Worm (Caenorhabditis elegans) whole organism, L4 larva: ENCODE measurements around the gene swd-2.1.

Experiments
- F26F4.8 ChIP-seq: fragments of 200-800 bp; sonication (Bioruptor generic); conservative IDR thresholded peaks from 2 replicates; pipeline ENCODE4 v1.3.6; 2022; ENCODE audit warnings: missing genetic modification characterization, missing compliant biosample characterization
- F49E8.2 ChIP-seq: sonication (generic microtip); optimal IDR thresholded peaks from 2 replicates; lab custom pipeline; 2016; ENCODE audit warnings: missing compliant biosample characterization, mild to moderate bottlenecking, missing genetic modification characterization, borderline replicate concordance
- Y105C5A.15 ChIP-seq: fragments of 200-800 bp; sonication (Bioruptor generic); IDR thresholded peaks from 2 replicates; pipeline ENCODE4 v1.3.6; 2022; ENCODE audit warnings: missing genetic modification characterization, missing compliant biosample characterization
- ZK337.2 ChIP-seq: fragments of 200-800 bp; sonication (Bioruptor generic); IDR thresholded peaks from 2 replicates; pipeline ENCODE4 v1.3.6; 2022; ENCODE audit warnings: missing genetic modification reagents, missing genetic modification characterization, missing compliant biosample characterization
- aly-2 ChIP-seq: sonication (generic microtip); optimal IDR thresholded peaks from 2 replicates; lab custom pipeline; 2018; ENCODE audit warnings: missing biosample characterization, missing genetic modification characterization
- ama-1 ChIP-seq: fragments of 150-350 bp; optimal IDR thresholded peaks from 2 replicates; lab custom pipeline; 2014; ENCODE audit warnings: inconsistent platforms, mixed read lengths
- ceh-20 ChIP-seq: fragments of 200-800 bp; sonication (Bioruptor generic); IDR thresholded peaks from 2 replicates; pipeline ENCODE4 v1.3.6; 2022; ENCODE audit warnings: missing genetic modification reagents, missing genetic modification characterization, missing compliant biosample characterization
- ceh-62 ChIP-seq: sonication (generic microtip); optimal IDR thresholded peaks from 2 replicates; lab custom pipeline; 2017; ENCODE audit warnings: missing biosample characterization, missing genetic modification characterization
- daf-12 ChIP-seq: fragments of 150-350 bp; optimal IDR thresholded peaks from 2 replicates; lab custom pipeline; 2014; ENCODE audit warnings: missing biosample characterization, missing genetic modification reagents, missing genetic modification characterization
- daf-16 ChIP-seq, 3 experiments: sonication (generic microtip); optimal IDR thresholded peaks; 2 replicates each; lab custom pipeline; 2016 to 2017; ENCODE audit warnings: missing genetic modification characterization in 3 of 3, missing genetic modification reagents in 3 of 3, mild to moderate bottlenecking in 2 of 3, missing compliant biosample characterization in 2 of 3, missing biosample characterization in 1 of 3, moderate library complexity in 1 of 3
- dmd-6 ChIP-seq: fragments of 200-800 bp; sonication (Bioruptor generic); IDR thresholded peaks from 2 replicates; pipeline ENCODE4 v1.3.6; 2022; ENCODE audit warnings: missing genetic modification reagents, missing genetic modification characterization, missing compliant biosample characterization
- dmd-9 ChIP-seq: fragments of 200-800 bp; sonication (Bioruptor generic); IDR thresholded peaks from 2 replicates; pipeline ENCODE4 v1.3.6; 2022; ENCODE audit warnings: missing genetic modification reagents, missing genetic modification characterization, missing compliant biosample characterization
- dpl-1 ChIP-seq: fragments of 150-350 bp; optimal IDR thresholded peaks from 2 replicates; lab custom pipeline; 2014; ENCODE audit warnings: missing biosample characterization, missing genetic modification reagents, missing genetic modification characterization
- egl-27 ChIP-seq: sonication (generic microtip); optimal IDR thresholded peaks from 3 replicates; lab custom pipeline; 2017; ENCODE audit warnings: missing biosample characterization, missing genetic modification reagents, missing genetic modification characterization
- egl-43 ChIP-seq: fragments of 200-800 bp; sonication (Bioruptor generic); IDR thresholded peaks from 2 replicates; pipeline ENCODE4 v1.3.6; 2022; ENCODE audit warnings: missing genetic modification reagents, missing genetic modification characterization, missing compliant biosample characterization
- fos-1 ChIP-seq: fragments of 150-350 bp; optimal IDR thresholded peaks from 2 replicates; lab custom pipeline; 2014; ENCODE audit warnings: missing biosample characterization, missing genetic modification characterization
- hif-1 ChIP-seq, 2 experiments: sonication (generic microtip); optimal IDR thresholded peaks; 2 replicates each; lab custom pipeline; 2016 to 2017; ENCODE audit warnings: missing compliant biosample characterization in 2 of 2, missing genetic modification characterization in 2 of 2, missing genetic modification reagents in 2 of 2, missing genotype in 2 of 2, mild to moderate bottlenecking in 1 of 2
- hlh-11 ChIP-seq: fragments of 200-800 bp; sonication (Bioruptor generic); optimal IDR thresholded peaks from 2 replicates; lab custom pipeline; 2018; ENCODE audit warnings: mild to moderate bottlenecking, missing genetic modification characterization, missing compliant biosample characterization
- hmg-1.1 ChIP-seq: fragments of 200-800 bp; sonication (Bioruptor generic); IDR thresholded peaks from 2 replicates; pipeline ENCODE4 v1.3.6; 2022; ENCODE audit warnings: missing genetic modification reagents, missing genetic modification characterization, missing compliant biosample characterization
- lim-7 ChIP-seq: fragments of 200-800 bp; sonication (Bioruptor generic); IDR thresholded peaks from 2 replicates; pipeline ENCODE4 v1.3.6; 2022; ENCODE audit warnings: missing genetic modification characterization, missing compliant biosample characterization
- lin-15B ChIP-seq: fragments of 150-350 bp; sonication (generic microtip); optimal IDR thresholded peaks from 3 replicates; lab custom pipeline; 2014; ENCODE audit warnings: missing biosample characterization, missing genetic modification characterization
- lin-29 ChIP-seq: fragments of 200-800 bp; sonication (Bioruptor generic); IDR thresholded peaks from 2 replicates; pipeline ENCODE4 v1.3.6; 2022; ENCODE audit warnings: missing genetic modification reagents, missing genetic modification characterization, missing compliant biosample characterization
- lin-39 ChIP-seq: fragments of 150-350 bp; optimal IDR thresholded peaks from 2 replicates; lab custom pipeline; 2014; ENCODE audit warnings: missing biosample characterization, missing genetic modification reagents, missing genetic modification characterization
- mdl-1 ChIP-seq, 2 experiments: fragments of 150-350 bp in 1 of 2; sonication (generic microtip) in 1 of 2; optimal IDR thresholded peaks; 2 replicates each; lab custom pipeline; 2014 to 2017; ENCODE audit warnings: missing biosample characterization in 2 of 2, missing genetic modification characterization in 2 of 2
- mep-1 ChIP-seq: fragments of 150-350 bp; sonication (generic microtip); optimal IDR thresholded peaks from 3 replicates; lab custom pipeline; 2014; ENCODE audit warnings: missing biosample characterization, missing genetic modification characterization
- mxl-3 ChIP-seq: fragments of 200-800 bp; sonication (Bioruptor generic); optimal IDR thresholded peaks from 2 replicates; lab custom pipeline; 2018; ENCODE audit warnings: mild to moderate bottlenecking, missing genetic modification characterization, missing compliant biosample characterization
- nhr-102 ChIP-seq: sonication (generic microtip); optimal IDR thresholded peaks from 2 replicates; lab custom pipeline; 2016; ENCODE audit warnings: mild to moderate bottlenecking, missing genetic modification characterization, moderate library complexity, missing compliant biosample characterization
- nhr-111 ChIP-seq: fragments of 200-800 bp; sonication (Bioruptor generic); optimal IDR thresholded peaks from 2 replicates; lab custom pipeline; 2018; ENCODE audit warnings: mild to moderate bottlenecking, missing genetic modification characterization, missing compliant biosample characterization
- nhr-28 ChIP-seq: fragments of 150-350 bp; optimal IDR thresholded peaks from 2 replicates; lab custom pipeline; 2014; ENCODE audit warnings: missing biosample characterization, missing genetic modification characterization
- nhr-41 ChIP-seq: fragments of 200-800 bp; sonication (Bioruptor generic); IDR thresholded peaks from 2 replicates; pipeline ENCODE4 v1.3.6; 2022; ENCODE audit warnings: missing genetic modification reagents, missing genetic modification characterization, missing compliant biosample characterization
- nhr-42 ChIP-seq: fragments of 200-800 bp; sonication (Bioruptor generic); IDR thresholded peaks from 2 replicates; pipeline ENCODE4 v1.3.6; 2022; ENCODE audit warnings: missing genetic modification characterization, missing compliant biosample characterization
- nhr-48 ChIP-seq: sonication (generic microtip); optimal IDR thresholded peaks from 2 replicates; lab custom pipeline; 2016; ENCODE audit warnings: mild to moderate bottlenecking, missing genetic modification characterization, missing compliant biosample characterization
- nhr-76 ChIP-seq: fragments of 150-350 bp; optimal IDR thresholded peaks from 2 replicates; lab custom pipeline; 2014; ENCODE audit warnings: missing biosample characterization, missing genetic modification characterization
- nhr-77 ChIP-seq: fragments of 150-350 bp; optimal IDR thresholded peaks from 2 replicates; lab custom pipeline; 2014; ENCODE audit warnings: missing biosample characterization, missing genetic modification characterization
- pha-4 ChIP-seq, 2 experiments: fragments of 150-350 bp in 1 of 2; fragments of 200-800 bp in 1 of 2; sonication (Bioruptor generic) in 1 of 2; IDR thresholded peaks in 1 of 2; optimal IDR thresholded peaks in 1 of 2; 2 replicates each; pipeline versions ENCODE4 v1.3.6 to Lab custom; 2014 to 2022; ENCODE audit warnings: missing genetic modification characterization in 2 of 2, missing genetic modification reagents in 2 of 2, missing biosample characterization in 1 of 2, missing compliant biosample characterization in 1 of 2
- rbr-2 ChIP-seq: sonication (generic microtip); optimal IDR thresholded peaks from 2 replicates; lab custom pipeline; 2016; ENCODE audit warnings: missing genotype, missing genetic modification characterization, missing compliant biosample characterization
- sdz-12 ChIP-seq: fragments of 200-800 bp; sonication (Bioruptor generic); optimal IDR thresholded peaks from 2 replicates; lab custom pipeline; 2018; ENCODE audit warnings: mild to moderate bottlenecking, missing genetic modification characterization, missing compliant biosample characterization
- set-16 ChIP-seq: fragments of 200-800 bp; sonication (Bioruptor generic); IDR thresholded peaks from 2 replicates; pipeline ENCODE4 v1.3.6; 2022; ENCODE audit warnings: missing genetic modification reagents, missing genetic modification characterization, missing compliant biosample characterization
- snpc-1.2 ChIP-seq: fragments of 200-800 bp; sonication (Bioruptor generic); IDR thresholded peaks from 2 replicates; pipeline ENCODE4 v1.3.6; 2022; ENCODE audit warnings: missing genetic modification reagents, missing genetic modification characterization, missing compliant biosample characterization
- snpc-4 ChIP-seq: fragments of 150-350 bp; optimal IDR thresholded peaks from 2 replicates; lab custom pipeline; 2014; ENCODE audit warnings: missing biosample characterization, missing genetic modification characterization
- spr-3 ChIP-seq: fragments of 200-800 bp; sonication (Bioruptor generic); optimal IDR thresholded peaks from 2 replicates; lab custom pipeline; 2018; ENCODE audit warnings: mild to moderate bottlenecking, missing genetic modification characterization, missing compliant biosample characterization
- tra-1 ChIP-seq: fragments of 200-800 bp; sonication (Bioruptor generic); IDR thresholded peaks from 2 replicates; pipeline ENCODE4 v1.3.6; 2022; ENCODE audit warnings: missing genetic modification reagents, missing genetic modification characterization, missing compliant biosample characterization
- unc-130 ChIP-seq: sonication (generic microtip); optimal IDR thresholded peaks from 2 replicates; lab custom pipeline; 2016; ENCODE audit warnings: missing genetic modification reagents, missing genetic modification characterization, missing compliant biosample characterization
- unc-39 ChIP-seq: sonication (generic microtip); optimal IDR thresholded peaks from 2 replicates; lab custom pipeline; 2017; ENCODE audit warnings: missing biosample characterization, missing genetic modification characterization
- unc-62 ChIP-seq, 3 experiments: fragments of 150-350 bp in 1 of 3; sonication (generic microtip); optimal IDR thresholded peaks in 2 of 3; peaks in 1 of 3; 1 replicate in 1 of 3; 2 replicates in 2 of 3; lab custom pipeline; 2014 to 2017; ENCODE audit warnings: missing biosample characterization in 3 of 3, missing genetic modification characterization in 3 of 3, missing genetic modification reagents in 3 of 3, missing genotype in 1 of 3
- vab-7 ChIP-seq: fragments of 200-800 bp; sonication (Bioruptor generic); IDR thresholded peaks from 2 replicates; pipeline ENCODE4 v1.3.6; 2022; ENCODE audit warnings: missing genetic modification reagents, missing genetic modification characterization, missing compliant biosample characterization
- zag-1 ChIP-seq: fragments of 150-350 bp; optimal IDR thresholded peaks from 2 replicates; lab custom pipeline; 2014; ENCODE audit warnings: missing biosample characterization, missing genetic modification characterization
- zfp-2 ChIP-seq: sonication (generic microtip); optimal IDR thresholded peaks from 2 replicates; lab custom pipeline; 2016; ENCODE audit warnings: mild to moderate bottlenecking, missing genetic modification characterization, missing compliant biosample characterization
- zip-11 ChIP-seq: fragments of 200-800 bp; sonication (Bioruptor generic); IDR thresholded peaks from 2 replicates; pipeline ENCODE4 v1.3.6; 2022; ENCODE audit warnings: missing genetic modification characterization, missing compliant biosample characterization
- ztf-7 ChIP-seq: fragments of 150-350 bp; optimal IDR thresholded peaks from 2 replicates; lab custom pipeline; 2014; ENCODE audit warnings: missing biosample characterization, missing genetic modification characterization

swd-2.1 gene

ce11 chrIV:7789521-7789949 lies 13.7 kb downstream of the swd-2.1 start, which contains the start of gene imp-3 (continued):
- peak; percentile 28 to 60 for TF ChIP-seq daf-16 (GFP tag; optimal IDR thresholded peaks at IDR 0.05; lab: Kevin White, UChicago)
- TF ChIP-seq daf-16 (tag; optimal IDR thresholded peaks at IDR 0.05; lab: Kevin White, UChicago), result peak; percentile 88
- peak; percentile 66; the same call in 1 of the 2 replicates for TF ChIP-seq Y105C5A.15 (GFP tag; lab: Robert Waterston, UW)
- no peak for TF ChIP-seq unc-39 (tag; lab: Kevin White, UChicago)
- TF ChIP-seq nhr-102 (tag; lab: Kevin White, UChicago), result peak; percentile 35
- peak; percentile 41 to 88 for TF ChIP-seq mdl-1 (tag; optimal IDR thresholded peaks at IDR 0.05; lab: Kevin White, UChicago)
- no peak for TF ChIP-seq F26F4.8 (GFP tag; lab: Robert Waterston, UW)
- TF ChIP-seq nhr-76, result no peak
- 0 out of 2 replicates have a peak, but pooled peaks have one; percentile 9 for TF ChIP-seq nhr-42
- TF ChIP-seq snpc-4 (tag; lab: Kevin White, UChicago), result no peak
- TF ChIP-seq unc-130, result no peak
- peak; percentile 71; the same call in 1 of the 2 replicates for TF ChIP-seq pha-4 (GFP tag; IDR thresholded peaks at IDR 0.05; lab: Robert Waterston, UW)
- TF ChIP-seq pha-4 (tag; optimal IDR thresholded peaks at IDR 0.05; lab: Kevin White, UChicago), result peak; percentile 49
- TF ChIP-seq rbr-2, result peak; percentile 64
- TF ChIP-seq fos-1, result no peak
- TF ChIP-seq ceh-20, result peak; percentile 50; the same call in 1 of the 2 replicates
- TF ChIP-seq dpl-1, result no peak
- no peak for TF ChIP-seq daf-12 (tag; lab: Kevin White, UChicago)
- TF ChIP-seq mep-1 (tag; lab: Kevin White, UChicago), result peak; percentile 77
- no peak for TF ChIP-seq lin-39 (tag; lab: Kevin White, UChicago)
- no peak for TF ChIP-seq F49E8.2 (tag; lab: Kevin White, UChicago)
- TF ChIP-seq nhr-111 (GFP tag; lab: Kevin White, UChicago), result peak; percentile 40
- TF ChIP-seq ama-1, result peak; percentile 97
- TF ChIP-seq spr-3 (GFP tag; lab: Kevin White, UChicago), result peak; percentile 11
- no peak for TF ChIP-seq zag-1
- TF ChIP-seq lin-15B (tag; lab: Kevin White, UChicago), result no peak
- TF ChIP-seq zip-11 (GFP tag; lab: Robert Waterston, UW), result no peak
- TF ChIP-seq nhr-28 (tag; lab: Kevin White, UChicago), result peak; percentile 22
- peak; percentile 30; the same call in 1 of the 2 replicates for TF ChIP-seq snpc-1.2 (GFP tag; lab: Robert Waterston, UW)
- TF ChIP-seq dmd-9 (GFP tag; lab: Robert Waterston, UW), result no peak
- peak in 1 of 2 experiments; percentile 53 for TF ChIP-seq hif-1 (tag; optimal IDR thresholded peaks at IDR 0.05; lab: Kevin White, UChicago)
- no peak; the same call in 1 of the 2 replicates for TF ChIP-seq lim-7
- no peak for TF ChIP-seq zfp-2
- peak; percentile 63; the same call in 1 of the 2 replicates for TF ChIP-seq hmg-1.1
- no peak for TF ChIP-seq set-16 (GFP tag; lab: Robert Waterston, UW)
- peak; percentile 52 for TF ChIP-seq dmd-6 (GFP tag; lab: Robert Waterston, UW)
- TF ChIP-seq unc-62 (GFP tag; optimal IDR thresholded peaks at IDR 0.05 in 1 of 2; lab: Kevin White, UChicago), result peak in 1 of 2 experiments; percentile 12
- no peak for TF ChIP-seq unc-62 (tag; optimal IDR thresholded peaks at IDR 0.05; lab: Kevin White, UChicago)
- TF ChIP-seq ceh-62 (tag; lab: Kevin White, UChicago), result no peak
- no peak for TF ChIP-seq ZK337.2
- no peak for TF ChIP-seq nhr-77 (tag; lab: Kevin White, UChicago)
- no peak for TF ChIP-seq ztf-7 (tag; lab: Kevin White, UChicago)
- TF ChIP-seq vab-7 (GFP tag; lab: Robert Waterston, UW), result no peak
- no peak for TF ChIP-seq nhr-48 (tag; lab: Kevin White, UChicago)
- no peak for TF ChIP-seq egl-27 (tag; lab: Kevin White, UChicago)
- TF ChIP-seq sdz-12 (GFP tag; lab: Kevin White, UChicago), result no peak
- 0 out of 2 replicates have a peak, but pooled peaks have one; percentile 23 for TF ChIP-seq lin-29 (GFP tag; lab: Robert Waterston, UW)
- TF ChIP-seq nhr-41 (GFP tag; lab: Robert Waterston, UW), result no peak
- peak; percentile 84 for TF ChIP-seq mxl-3 (GFP tag; lab: Kevin White, UChicago)
- TF ChIP-seq hlh-11 (tag; lab: Kevin White, UChicago), result peak; percentile 67
- TF ChIP-seq tra-1 (GFP tag; lab: Robert Waterston, UW), result peak; percentile 74
- TF ChIP-seq aly-2, result no peak
- 0 out of 2 replicates have a peak, but pooled peaks have one; percentile 27 for TF ChIP-seq egl-43 (GFP tag; lab: Robert Waterston, UW)
